Fruit fly (Drosophila melanogaster): ENCODE measurements around the gene Syx7.

Syx7 gene

DNA sequence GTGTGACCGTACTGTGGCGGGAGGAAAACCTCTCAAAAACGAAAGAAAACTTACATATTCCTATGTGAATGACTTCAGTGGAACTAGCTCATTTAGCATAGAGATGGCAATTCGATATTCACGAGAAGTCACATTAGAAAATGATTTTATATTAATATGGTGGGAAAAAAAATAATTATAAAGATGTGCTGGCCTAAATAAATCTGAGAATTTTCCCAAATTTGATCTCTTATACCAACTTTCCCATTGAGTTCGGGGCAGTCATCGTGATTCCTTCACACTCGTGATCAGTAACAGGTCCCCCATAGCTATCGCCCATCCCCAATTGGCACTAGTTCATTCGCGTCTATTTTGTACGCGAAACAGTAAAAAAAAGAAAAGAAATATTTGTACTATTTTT lies 12.5 kb upstream of the Syx7 start, which contains the start of the genes barc and Aef1 (continued):
- TF ChIP-seq bsh (GFP tag; optimal IDR thresholded peaks at IDR 0.05) (peak in 1 of 2 experiments; percentile 81), sd (tag; optimal IDR thresholded peaks at IDR 0.05) (peak; percentile 80), nom (GFP tag; optimal IDR thresholded peaks at IDR 0.05) (no peak), Kr (GFP tag; optimal IDR thresholded peaks at IDR 0.05) (no peak), sens (GFP tag) (peak; percentile 97), fd96Cb (tag; optimal IDR thresholded peaks at IDR 0.05) (peak; percentile 86), CG7928 (GFP tag; optimal IDR thresholded peaks at IDR 0.05) (peak; percentile 63), Fer2 (tag; optimal IDR thresholded peaks at IDR 0.05) (peak; percentile 85), CG14014 (GFP tag; IDR thresholded peaks at IDR 0.05) (peak; percentile 80; the same call in 1 of the 2 replicates), CG34224 (GFP tag; IDR thresholded peaks at IDR 0.05; ENCODE audit: partially characterized antibody) (peak; percentile 77), yki (optimal IDR thresholded peaks at IDR 0.05) (no peak), C15 (GFP tag; IDR thresholded peaks at IDR 0.05) (peak; percentile 69; the same call in 1 of the 3 replicates), pzg (GFP tag; optimal IDR thresholded peaks at IDR 0.05) (peak; percentile 72), CG10267 (tag; optimal IDR thresholded peaks at IDR 0.05) (peak; percentile 76), CG32772 (GFP tag; IDR thresholded peaks at IDR 0.05) (peak; percentile 87), prd (optimal IDR thresholded peaks at IDR 0.05) (no peak), prd (GFP tag; IDR thresholded peaks at IDR 0.05) (peak; percentile 96), pb (GFP tag; optimal IDR thresholded peaks at IDR 0.05) (peak; percentile 49), NFAT (GFP tag; IDR thresholded peaks at IDR 0.05) (peak; percentile 86), vnd (GFP tag; IDR thresholded peaks at IDR 0.05; ENCODE audit: partially characterized antibody) (peak; percentile 93), Side (GFP tag; optimal IDR thresholded peaks at IDR 0.05) (peak; percentile 81), stc (GFP tag; IDR thresholded peaks at IDR 0.05) (no peak), CG6272 (GFP tag; IDR thresholded peaks at IDR 0.05) (peak; percentile 93), gfzf (GFP tag; optimal IDR thresholded peaks at IDR 0.05) (peak; percentile 78), Xrp1 (GFP tag; IDR thresholded peaks at IDR 0.05) (peak; percentile 82), CG1602 (GFP tag; optimal IDR thresholded peaks at IDR 0.05) (peak; percentile 90), Doc3 (GFP tag; IDR thresholded peaks at IDR 0.05; ENCODE audit: partially characterized antibody) (peak; percentile 88), trh (GFP tag; optimal IDR thresholded peaks at IDR 0.05) (peak; percentile 53), pnt (GFP tag; optimal IDR thresholded peaks at IDR 0.05) (peak; percentile 91), Oaz (GFP tag; IDR thresholded peaks at IDR 0.05) (peak; percentile 69), ase (GFP tag; IDR thresholded peaks at IDR 0.05) (peak; percentile 58; the same call in 2 of the 3 replicates), Dfd (GFP tag; optimal IDR thresholded peaks at IDR 0.05) (no peak), CG10654 (GFP tag; optimal IDR thresholded peaks at IDR 0.05) (peak; percentile 88), CG10274 (GFP tag; optimal IDR thresholded peaks at IDR 0.05) (peak; percentile 43), peb (GFP tag; IDR thresholded peaks at IDR 0.05) (peak; percentile 64), pita (GFP tag; optimal IDR thresholded peaks at IDR 0.05) (no peak), pfk (GFP tag; optimal IDR thresholded peaks at IDR 0.05) (no peak), btn (GFP tag; optimal IDR thresholded peaks at IDR 0.05) (no peak), CG14441 (GFP tag; IDR thresholded peaks at IDR 0.05) (peak; percentile 89), CG1647 (GFP tag; optimal IDR thresholded peaks at IDR 0.05) (peak; percentile 85), CG3163 (GFP tag; optimal IDR thresholded peaks at IDR 0.05) (peak; percentile 36), CG14860 (GFP tag; IDR thresholded peaks at IDR 0.05; ENCODE audit: partially characterized antibody) (peak; percentile 92), slou (GFP tag; optimal IDR thresholded peaks at IDR 0.05) (peak; percentile 86), zen (tag; optimal IDR thresholded peaks at IDR 0.05) (peak; percentile 86), CG12219 (GFP tag; optimal IDR thresholded peaks at IDR 0.05) (no peak), CG7556 (GFP tag; optimal IDR thresholded peaks at IDR 0.05) (peak; percentile 73), pan (optimal IDR thresholded peaks at IDR 0.05) (no peak), pan (GFP tag; optimal IDR thresholded peaks at IDR 0.05 in 1 of 2, IDR thresholded peaks at IDR 0.05 in 1 of 2) (peak in 1 of 2 experiments; percentile 85), nau (GFP tag; optimal IDR thresholded peaks at IDR 0.05) (no peak), CG10209 (GFP tag; optimal IDR thresholded peaks at IDR 0.05) (peak; percentile 84), CG1529 (GFP tag; optimal IDR thresholded peaks at IDR 0.05) (peak; percentile 54), fd64A (GFP tag; optimal IDR thresholded peaks at IDR 0.05) (no peak)
